Worm (Caenorhabditis elegans) whole organism, L4 larva: Measurements from ENCODE around the gene C16C8.19.

Experiments
- F49E8.2 ChIP-seq: sonication (generic microtip); optimal IDR thresholded peaks from 2 replicates; lab custom pipeline; 2016; ENCODE audit warnings: missing compliant biosample characterization, mild to moderate bottlenecking, missing genetic modification characterization, borderline replicate concordance
- T26A8.4 ChIP-seq: fragments of 200-800 bp; sonication (Bioruptor generic); IDR thresholded peaks from 2 replicates; pipeline ENCODE4 v1.3.6; 2022; ENCODE audit warnings: missing genetic modification characterization, missing compliant biosample characterization
- Y5F2A.4 ChIP-seq: fragments of 200-800 bp; sonication (Bioruptor generic); optimal IDR thresholded peaks from 2 replicates; lab custom pipeline; 2018; ENCODE audit warnings: mild to moderate bottlenecking, missing genetic modification characterization, missing compliant biosample characterization
- aha-1 ChIP-seq: fragments of 150-350 bp; peaks from one replicate; lab custom pipeline; 2014; ENCODE audit warnings: missing biosample characterization, missing genetic modification characterization
- attf-4 ChIP-seq: sonication (generic microtip); optimal IDR thresholded peaks from 3 replicates; lab custom pipeline; 2017; ENCODE audit warnings: missing biosample characterization, missing genetic modification characterization
- ceh-32 ChIP-seq: sonication (generic microtip); optimal IDR thresholded peaks from 2 replicates; lab custom pipeline; 2016; ENCODE audit warnings: mild to moderate bottlenecking, missing genetic modification characterization, missing compliant biosample characterization; ENCODE audit not compliant: poor library complexity
- ceh-82 ChIP-seq: sonication (generic microtip); optimal IDR thresholded peaks from 2 replicates; lab custom pipeline; 2017; ENCODE audit warnings: missing biosample characterization, missing genetic modification characterization
- daf-12 ChIP-seq: fragments of 150-350 bp; optimal IDR thresholded peaks from 2 replicates; lab custom pipeline; 2014; ENCODE audit warnings: missing biosample characterization, missing genetic modification reagents, missing genetic modification characterization
- daf-19 ChIP-seq: fragments of 200-800 bp; sonication (Bioruptor generic); conservative IDR thresholded peaks from 2 replicates; pipeline ENCODE4 v1.3.6; 2022; ENCODE audit warnings: missing genetic modification characterization, missing compliant biosample characterization
- dmd-6 ChIP-seq: fragments of 200-800 bp; sonication (Bioruptor generic); IDR thresholded peaks from 2 replicates; pipeline ENCODE4 v1.3.6; 2022; ENCODE audit warnings: missing genetic modification reagents, missing genetic modification characterization, missing compliant biosample characterization
- dmd-8 ChIP-seq: fragments of 200-800 bp; sonication (Bioruptor generic); IDR thresholded peaks from 2 replicates; pipeline ENCODE4 v1.3.6; 2022; ENCODE audit warnings: missing genetic modification characterization, missing compliant biosample characterization
- dmd-9 ChIP-seq: fragments of 200-800 bp; sonication (Bioruptor generic); IDR thresholded peaks from 2 replicates; pipeline ENCODE4 v1.3.6; 2022; ENCODE audit warnings: missing genetic modification reagents, missing genetic modification characterization, missing compliant biosample characterization
- dpl-1 ChIP-seq: fragments of 150-350 bp; optimal IDR thresholded peaks from 2 replicates; lab custom pipeline; 2014; ENCODE audit warnings: missing biosample characterization, missing genetic modification reagents, missing genetic modification characterization
- duxl-1 ChIP-seq: sonication (generic microtip); optimal IDR thresholded peaks from 2 replicates; lab custom pipeline; 2016; ENCODE audit warnings: mild to moderate bottlenecking, missing genetic modification characterization, moderate library complexity, missing compliant biosample characterization; ENCODE audit not compliant: poor library complexity
- fos-1 ChIP-seq: fragments of 150-350 bp; optimal IDR thresholded peaks from 2 replicates; lab custom pipeline; 2014; ENCODE audit warnings: missing biosample characterization, missing genetic modification characterization
- hlh-11 ChIP-seq: fragments of 200-800 bp; sonication (Bioruptor generic); optimal IDR thresholded peaks from 2 replicates; lab custom pipeline; 2018; ENCODE audit warnings: mild to moderate bottlenecking, missing genetic modification characterization, missing compliant biosample characterization
- hlh-30 ChIP-seq: sonication (generic microtip); optimal IDR thresholded peaks from 2 replicates; lab custom pipeline; 2017; ENCODE audit warnings: antibody characterized with exemption, mild to moderate bottlenecking, missing genetic modification characterization, missing compliant biosample characterization; ENCODE audit not compliant: insufficient read depth
- jun-1 ChIP-seq: fragments of 150-350 bp; optimal IDR thresholded peaks from 2 replicates; lab custom pipeline; 2014; ENCODE audit warnings: missing biosample characterization, missing genetic modification reagents, missing genetic modification characterization
- lin-1 ChIP-seq: fragments of 200-800 bp; sonication (Bioruptor generic); IDR thresholded peaks from 2 replicates; pipeline ENCODE4 v1.3.6; 2022; ENCODE audit warnings: missing genetic modification reagents, missing genetic modification characterization, missing compliant biosample characterization
- lin-15B ChIP-seq: fragments of 150-350 bp; sonication (generic microtip); optimal IDR thresholded peaks from 3 replicates; lab custom pipeline; 2014; ENCODE audit warnings: missing biosample characterization, missing genetic modification characterization
- lsy-2 ChIP-seq, 2 experiments: fragments of 150-350 bp in 1 of 2; sonication (generic microtip) in 1 of 2; optimal IDR thresholded peaks; 2 replicates each; lab custom pipeline; 2014 to 2017; ENCODE audit warnings: missing biosample characterization in 2 of 2, missing genetic modification characterization in 2 of 2
- madf-9 ChIP-seq: fragments of 200-800 bp; sonication (Bioruptor generic); conservative IDR thresholded peaks from 2 replicates; pipeline ENCODE4 v1.3.6; 2022; ENCODE audit warnings: missing genetic modification reagents, missing genetic modification characterization, missing compliant biosample characterization
- mes-2 ChIP-seq: sonication (generic microtip); optimal IDR thresholded peaks from 2 replicates; lab custom pipeline; 2016; ENCODE audit warnings: missing genotype, mild to moderate bottlenecking, missing genetic modification characterization, missing compliant biosample characterization; ENCODE audit not compliant: poor library complexity, severe bottlenecking
- mxl-2 ChIP-seq: fragments of 200-800 bp; sonication (Bioruptor generic); conservative IDR thresholded peaks from 2 replicates; pipeline ENCODE4 v1.3.6; 2022; ENCODE audit warnings: missing genetic modification reagents, missing genetic modification characterization, missing compliant biosample characterization
- nhr-10 ChIP-seq: fragments of 150-350 bp; optimal IDR thresholded peaks from 2 replicates; lab custom pipeline; 2014; ENCODE audit warnings: missing biosample characterization, missing genetic modification characterization
- nhr-11 ChIP-seq: fragments of 150-350 bp; optimal IDR thresholded peaks from 2 replicates; lab custom pipeline; 2014; ENCODE audit warnings: missing biosample characterization, missing genetic modification characterization
- nhr-111 ChIP-seq: fragments of 200-800 bp; sonication (Bioruptor generic); optimal IDR thresholded peaks from 2 replicates; lab custom pipeline; 2018; ENCODE audit warnings: mild to moderate bottlenecking, missing genetic modification characterization, missing compliant biosample characterization
- nhr-237 ChIP-seq: sonication (generic microtip); optimal IDR thresholded peaks from 2 replicates; lab custom pipeline; 2017; ENCODE audit warnings: missing biosample characterization, missing genetic modification characterization
- nhr-48 ChIP-seq: sonication (generic microtip); optimal IDR thresholded peaks from 2 replicates; lab custom pipeline; 2016; ENCODE audit warnings: mild to moderate bottlenecking, missing genetic modification characterization, missing compliant biosample characterization
- nhr-76 ChIP-seq: fragments of 150-350 bp; optimal IDR thresholded peaks from 2 replicates; lab custom pipeline; 2014; ENCODE audit warnings: missing biosample characterization, missing genetic modification characterization
- nhr-77 ChIP-seq: fragments of 150-350 bp; optimal IDR thresholded peaks from 2 replicates; lab custom pipeline; 2014; ENCODE audit warnings: missing biosample characterization, missing genetic modification characterization
- php-3 ChIP-seq: fragments of 200-800 bp; sonication (Bioruptor generic); IDR thresholded peaks from 2 replicates; pipeline ENCODE4 v1.3.6; 2022; ENCODE audit warnings: missing genetic modification reagents, missing genetic modification characterization, missing compliant biosample characterization
- pqm-1 ChIP-seq: sonication (generic microtip); optimal IDR thresholded peaks from 2 replicates; lab custom pipeline; 2017; ENCODE audit warnings: missing biosample characterization, missing genetic modification characterization
- rbr-2 ChIP-seq: sonication (generic microtip); optimal IDR thresholded peaks from 2 replicates; lab custom pipeline; 2016; ENCODE audit warnings: missing genotype, missing genetic modification characterization, missing compliant biosample characterization
- saeg-2 ChIP-seq: fragments of 200-800 bp; sonication (Bioruptor generic); IDR thresholded peaks from 2 replicates; pipeline ENCODE4 v1.3.6; 2022; ENCODE audit warnings: missing genetic modification reagents, missing genetic modification characterization, missing compliant biosample characterization
- sdz-12 ChIP-seq: fragments of 200-800 bp; sonication (Bioruptor generic); optimal IDR thresholded peaks from 2 replicates; lab custom pipeline; 2018; ENCODE audit warnings: mild to moderate bottlenecking, missing genetic modification characterization, missing compliant biosample characterization
- set-16 ChIP-seq: fragments of 200-800 bp; sonication (Bioruptor generic); IDR thresholded peaks from 2 replicates; pipeline ENCODE4 v1.3.6; 2022; ENCODE audit warnings: missing genetic modification reagents, missing genetic modification characterization, missing compliant biosample characterization
- snpc-4 ChIP-seq: fragments of 150-350 bp; optimal IDR thresholded peaks from 2 replicates; lab custom pipeline; 2014; ENCODE audit warnings: missing biosample characterization, missing genetic modification characterization
- spr-1 ChIP-seq: sonication (generic microtip); optimal IDR thresholded peaks from 2 replicates; lab custom pipeline; 2016; ENCODE audit warnings: mild to moderate bottlenecking, missing genetic modification characterization, missing compliant biosample characterization
- unc-130 ChIP-seq: sonication (generic microtip); optimal IDR thresholded peaks from 2 replicates; lab custom pipeline; 2016; ENCODE audit warnings: missing genetic modification reagents, missing genetic modification characterization, missing compliant biosample characterization
- unc-62 ChIP-seq, 3 experiments: fragments of 150-350 bp in 1 of 3; sonication (generic microtip); optimal IDR thresholded peaks in 2 of 3; peaks in 1 of 3; 1 replicate in 1 of 3; 2 replicates in 2 of 3; lab custom pipeline; 2014 to 2017; ENCODE audit warnings: missing biosample characterization in 3 of 3, missing genetic modification characterization in 3 of 3, missing genetic modification reagents in 3 of 3, missing genotype in 1 of 3
- zfp-2 ChIP-seq: sonication (generic microtip); optimal IDR thresholded peaks from 2 replicates; lab custom pipeline; 2016; ENCODE audit warnings: mild to moderate bottlenecking, missing genetic modification characterization, missing compliant biosample characterization

The C16C8.19 gene

DNA sequence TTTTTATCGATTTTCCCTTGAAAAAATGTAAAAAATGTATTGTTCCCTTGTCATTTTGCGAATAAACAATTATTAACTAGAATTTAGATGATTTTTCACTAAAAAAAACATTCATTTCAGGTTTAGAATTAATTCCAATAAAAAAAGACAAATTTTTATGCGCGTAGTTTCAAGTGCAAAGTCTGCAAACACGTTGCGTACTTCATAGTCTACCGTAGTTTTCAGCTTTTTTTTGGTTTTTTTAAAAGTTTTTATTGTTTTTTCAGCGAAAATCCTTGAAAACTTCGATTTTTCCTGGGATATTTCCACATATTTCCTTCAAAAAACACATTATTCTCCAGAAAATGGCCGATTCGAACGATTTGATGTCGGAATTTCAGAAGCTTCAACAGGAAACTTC is 4.8 kb upstream of the C16C8.19 start, which contains the start of gene C16C8.11:
Gene C16C8.11, plus strand, starts transcription at position 188 of the 400 bp plus-strand sequence.
- TF ChIP-seq nhr-11 (tag; lab: Kevin White, UChicago) = no peak
- TF ChIP-seq, all 104 proteins: peak for 0

DNA sequence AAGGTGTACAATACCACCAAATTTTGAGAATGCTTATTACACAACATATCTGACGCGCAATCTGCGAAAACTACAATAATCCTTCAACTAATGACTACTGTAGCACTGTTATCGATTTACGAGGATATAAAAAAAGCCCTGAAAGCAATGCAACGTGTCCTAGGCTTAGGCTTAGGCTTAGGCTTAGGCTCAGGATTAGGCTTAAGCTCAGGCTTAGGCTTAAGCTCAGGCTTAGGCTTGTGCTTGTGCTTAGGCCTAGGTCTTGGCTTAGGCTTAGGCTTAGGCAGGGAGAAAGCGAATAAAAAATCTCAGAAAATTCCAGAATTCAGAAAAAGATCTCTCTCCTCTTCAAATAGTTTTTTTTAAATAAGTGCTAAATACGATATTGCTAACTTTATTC is 912 bp downstream of the C16C8.19 start:
- TF ChIP-seq aha-1 (no peak), jun-1 (tag; lab: Kevin White, UChicago) (no peak), attf-4 (tag; lab: Kevin White, UChicago) (no peak)

DNA sequence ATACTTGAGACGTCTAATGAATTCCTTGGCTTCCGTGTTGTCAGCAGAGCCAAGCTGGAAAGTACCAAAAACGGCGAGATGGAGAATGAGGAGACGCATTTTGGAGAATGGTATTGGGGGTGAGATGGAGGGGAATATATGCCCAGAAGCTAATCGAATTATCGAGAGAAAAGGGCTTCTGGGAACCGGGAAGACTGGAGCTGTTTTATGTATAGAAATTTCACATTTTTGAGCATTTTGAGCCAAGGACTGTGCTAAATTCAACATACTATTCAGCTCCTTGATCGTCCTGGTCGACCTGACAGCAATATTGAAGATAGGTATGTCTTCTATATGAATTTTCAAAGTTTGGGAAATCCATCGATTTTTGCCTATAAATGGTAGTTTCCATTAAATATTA is 1.8 kb downstream of the C16C8.19 start, which contains the start of gene C16C8.7:
Gene C16C8.7, minus strand, starts transcription at position 101 of the 400 bp plus-strand sequence.
- TF ChIP-seq daf-19 (GFP tag; lab: Robert Waterston, UW) = no peak
- no peak for TF ChIP-seq php-3 (GFP tag; lab: Robert Waterston, UW)
- TF ChIP-seq nhr-48 = no peak
- TF ChIP-seq F49E8.2 (tag; lab: Kevin White, UChicago) = no peak
- no peak for TF ChIP-seq nhr-10 (tag; lab: Kevin White, UChicago)
- no peak for TF ChIP-seq ceh-32

DNA sequence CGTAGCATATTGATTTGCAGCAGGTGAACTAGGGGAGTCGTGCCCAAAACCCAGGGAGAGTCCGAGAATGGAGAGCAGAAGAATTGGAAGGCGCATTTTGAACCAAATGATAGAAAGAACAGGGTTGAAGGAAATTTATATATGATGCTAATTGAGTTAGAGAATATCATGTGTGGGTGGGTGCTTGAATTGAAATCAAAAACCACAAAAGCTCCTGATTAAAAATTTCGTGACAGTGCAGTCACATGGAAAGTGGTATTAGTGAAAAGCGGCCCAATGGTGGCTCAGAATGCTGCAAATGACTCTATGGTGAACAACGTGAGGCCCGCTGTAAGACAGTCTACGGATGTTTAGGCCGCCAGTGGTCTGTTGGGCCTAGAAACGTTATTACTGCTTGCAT is 3.3 kb downstream of the C16C8.19 start, which contains the start of gene C16C8.8:
Gene C16C8.8, minus strand, starts transcription at position 101 of the 400 bp plus-strand sequence.
- TF ChIP-seq nhr-11 (tag; lab: Kevin White, UChicago) (no peak), zfp-2 (no peak), hlh-30 (tag; lab: Kevin White, UChicago) (no peak), mes-2 (tag; lab: Kevin White, UChicago) (no peak), lin-1 (no peak), saeg-2 (no peak), mxl-2 (GFP tag; lab: Robert Waterston, UW) (no peak), unc-62 (GFP tag; optimal IDR thresholded peaks at IDR 0.05 in 1 of 2; lab: Kevin White, UChicago) (no peak), unc-62 (tag; optimal IDR thresholded peaks at IDR 0.05; lab: Kevin White, UChicago) (no peak), sdz-12 (GFP tag; lab: Kevin White, UChicago) (no peak), daf-12 (tag; lab: Kevin White, UChicago) (no peak), dmd-8 (GFP tag; lab: Robert Waterston, UW) (no peak), hlh-11 (tag; lab: Kevin White, UChicago) (no peak), snpc-4 (tag; lab: Kevin White, UChicago) (no peak), nhr-111 (no peak), nhr-77 (no peak), dpl-1 (GFP tag; lab: Kevin White, UChicago) (no peak), attf-4 (tag; lab: Kevin White, UChicago) (no peak), madf-9 (no peak), Y5F2A.4 (no peak)

DNA sequence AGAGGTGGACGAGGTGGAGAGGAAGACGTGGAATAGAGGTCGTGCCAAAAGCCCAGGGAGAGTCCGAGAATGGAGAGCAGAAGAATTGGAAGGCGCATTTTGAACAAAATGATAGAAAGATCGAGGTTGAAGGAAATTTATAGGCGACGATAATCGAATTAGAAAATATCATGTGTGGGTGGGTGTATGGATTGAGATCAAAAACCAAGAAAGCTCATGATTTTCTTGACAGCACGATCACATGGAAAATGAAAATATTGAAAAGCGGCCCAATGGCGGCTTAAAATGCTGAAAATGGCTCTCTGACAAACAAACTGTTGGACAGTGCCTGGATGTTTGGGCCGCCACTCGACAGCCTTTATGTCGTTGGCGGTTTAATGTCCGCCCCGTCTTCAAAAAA is 4.8 kb downstream of the C16C8.19 start, which contains the start of gene C16C8.9:
Gene C16C8.9, minus strand, starts transcription at position 101 of the 400 bp plus-strand sequence.
- TF ChIP-seq T26A8.4 (GFP tag; lab: Robert Waterston, UW) (no peak), php-3 (GFP tag; lab: Robert Waterston, UW) (no peak), snpc-4 (tag; lab: Kevin White, UChicago) (no peak), nhr-237 (no peak), duxl-1 (tag; lab: Kevin White, UChicago) (no peak), ceh-82 (no peak), nhr-76 (tag; lab: Kevin White, UChicago) (no peak), lin-15B (tag; lab: Kevin White, UChicago) (no peak), unc-130 (no peak), dmd-6 (GFP tag; lab: Robert Waterston, UW) (no peak), fos-1 (tag; lab: Kevin White, UChicago) (no peak), spr-1 (tag; lab: Kevin White, UChicago) (no peak), jun-1 (tag; lab: Kevin White, UChicago) (no peak), dmd-9 (no peak), lsy-2 (tag; optimal IDR thresholded peaks at IDR 0.05; lab: Kevin White, UChicago) (no peak), rbr-2 (tag; lab: Kevin White, UChicago) (no peak), dpl-1 (GFP tag; lab: Kevin White, UChicago) (no peak), pqm-1 (tag; lab: Kevin White, UChicago) (no peak), set-16 (GFP tag; lab: Robert Waterston, UW) (no peak)
- TF ChIP-seq, all 104 proteins: peak for 0
